Fruit fly (Drosophila melanogaster): ENCODE results near the gene CG31546.
A peak's percentile ranks its signal among the peaks of the same experiment; 100 is the strongest.

Gene CG31546

dm6 chr3R:5620387-5620956 lies 15.0 kb downstream of the CG31546 start (continued):
- TF ChIP-seq emc (GFP tag; optimal IDR thresholded peaks at IDR 0.05) = peak; percentile 24
- peak; percentile 3 for TF ChIP-seq CG3281 (GFP tag; optimal IDR thresholded peaks at IDR 0.05)
- peak; percentile 78 for TF ChIP-seq sisA (GFP tag; IDR thresholded peaks at IDR 0.05)
- TF ChIP-seq Nf-YA (GFP tag; IDR thresholded peaks at IDR 0.05) = peak; percentile 35; the same call in 1 of the 2 replicates
- peak; percentile 58 for TF ChIP-seq CG15269 (tag; optimal IDR thresholded peaks at IDR 0.05)
- peak; percentile 61 for TF ChIP-seq CG5245 (GFP tag; optimal IDR thresholded peaks at IDR 0.05)
- no peak for TF ChIP-seq Kr (GFP tag; optimal IDR thresholded peaks at IDR 0.05)
- TF ChIP-seq Abd-B (GFP tag; optimal IDR thresholded peaks at IDR 0.05) = peak; percentile 71
- TF ChIP-seq C15 (GFP tag; IDR thresholded peaks at IDR 0.05) = peak; percentile 17; the same call in 1 of the 3 replicates
- peak; percentile 64; the same call in 1 of the 2 replicates for TF ChIP-seq Awh (GFP tag; IDR thresholded peaks at IDR 0.05)
- peak; percentile 42 for TF ChIP-seq CG1529 (GFP tag; optimal IDR thresholded peaks at IDR 0.05)
- peak; percentile 95 for TF ChIP-seq grn (GFP tag; optimal IDR thresholded peaks at IDR 0.05)
- TF ChIP-seq scrt (GFP tag; optimal IDR thresholded peaks at IDR 0.05) = peak; percentile 48
- peak; percentile 54 for TF ChIP-seq CG8089 (GFP tag; optimal IDR thresholded peaks at IDR 0.05)
- peak; percentile 48 for TF ChIP-seq CG1602 (GFP tag; optimal IDR thresholded peaks at IDR 0.05)
- peak; percentile 61 for TF ChIP-seq CG16863 (GFP tag; optimal IDR thresholded peaks at IDR 0.05)
- TF ChIP-seq Bgb (GFP tag; IDR thresholded peaks at IDR 0.05; ENCODE audit: partially characterized antibody) = no peak
- TF ChIP-seq CG43689 (GFP tag; IDR thresholded peaks at IDR 0.05) = no peak; the same call in 1 of the 2 replicates
- peak; percentile 63 for TF ChIP-seq CG10209 (GFP tag; optimal IDR thresholded peaks at IDR 0.05)
- TF ChIP-seq CG12219 (GFP tag; optimal IDR thresholded peaks at IDR 0.05) = peak; percentile 61
- peak; percentile 69 for TF ChIP-seq org-1 (GFP tag; optimal IDR thresholded peaks at IDR 0.05)
- TF ChIP-seq E2f2 (GFP tag; IDR thresholded peaks at IDR 0.05) = 0 out of 2 replicates have a peak, but pooled peaks have one; percentile 23
- peak; percentile 53; the same call in 1 of the 2 replicates for TF ChIP-seq esg (GFP tag; conservative IDR thresholded peaks at IDR 0.05)
- TF ChIP-seq nom (GFP tag; optimal IDR thresholded peaks at IDR 0.05) = no peak
- peak; percentile 47 for TF ChIP-seq CG6813 (GFP tag; optimal IDR thresholded peaks at IDR 0.05)
- peak; percentile 44 for TF ChIP-seq her (GFP tag; optimal IDR thresholded peaks at IDR 0.05)
- TF ChIP-seq btn (GFP tag; optimal IDR thresholded peaks at IDR 0.05) = peak; percentile 50
- peak; percentile 74 for TF ChIP-seq gem (tag; optimal IDR thresholded peaks at IDR 0.05)
- peak; percentile 46; the same call in 1 of the 2 replicates for TF ChIP-seq CG4730 (GFP tag; IDR thresholded peaks at IDR 0.05)
- TF ChIP-seq oc (tag; optimal IDR thresholded peaks at IDR 0.05) = peak; percentile 80
- TF ChIP-seq CG3726 (GFP tag; IDR thresholded peaks at IDR 0.05) = peak; percentile 59; the same call in 1 of the 3 replicates
- TF ChIP-seq ara (GFP tag; IDR thresholded peaks at IDR 0.05) = peak; percentile 52
- TF ChIP-seq Med (GFP tag) = peak; percentile 94
- peak; percentile 82 for TF ChIP-seq crol (GFP tag; IDR thresholded peaks at IDR 0.05)
- peak; percentile 17 for TF ChIP-seq CG9817 (tag; optimal IDR thresholded peaks at IDR 0.05)
- TF ChIP-seq CG11695 (GFP tag; IDR thresholded peaks at IDR 0.05) = peak; percentile 41; the same call in 1 of the 3 replicates
- no peak for TF ChIP-seq gt (GFP tag; IDR thresholded peaks at IDR 0.05)
- peak; percentile 70 for TF ChIP-seq fd96Cb (tag; optimal IDR thresholded peaks at IDR 0.05)
- TF ChIP-seq hth (optimal IDR thresholded peaks at IDR 0.05) = no peak
- peak; percentile 44 for TF ChIP-seq Hand (GFP tag; optimal IDR thresholded peaks at IDR 0.05)
- TF ChIP-seq MBD-R2 (GFP tag; IDR thresholded peaks at IDR 0.05) = no peak; the same call in 1 of the 2 replicates
- TF ChIP-seq tup (GFP tag; optimal IDR thresholded peaks at IDR 0.05) = no peak
- no peak for TF ChIP-seq eyg (GFP tag; optimal IDR thresholded peaks at IDR 0.05)
- peak; percentile 23 for TF ChIP-seq Dad (GFP tag; optimal IDR thresholded peaks at IDR 0.05)
- peak; percentile 41 for TF ChIP-seq slou (GFP tag; optimal IDR thresholded peaks at IDR 0.05)
- no peak for TF ChIP-seq run (tag; optimal IDR thresholded peaks at IDR 0.05)
- peak; percentile 24 for TF ChIP-seq CG17568 (GFP tag; optimal IDR thresholded peaks at IDR 0.05)
- TF ChIP-seq sqz (GFP tag; optimal IDR thresholded peaks at IDR 0.05) = peak; percentile 42
- TF ChIP-seq klu (GFP tag; IDR thresholded peaks at IDR 0.05) = peak; percentile 18; the same call in 1 of the 2 replicates
- peak; percentile 13; the same call in 1 of the 2 replicates for TF ChIP-seq Gsc (GFP tag; IDR thresholded peaks at IDR 0.05)
